Worm (Caenorhabditis elegans) whole organism, midembryonic: ENCODE results near the gene D2089.3.

Experiments used
- T22C8.4 ChIP-seq: fragments of 200-800 bp; sonication (Bioruptor generic); IDR thresholded peaks from 2 replicates; pipeline ENCODE4 v1.3.6; 2022; ENCODE audit warnings: missing genetic modification characterization, missing compliant biosample characterization
- cog-1 ChIP-seq: sonication (generic microtip); optimal IDR thresholded peaks from 2 replicates; lab custom pipeline; 2016; ENCODE audit warnings: missing genetic modification characterization, missing compliant biosample characterization
- flt-1 ChIP-seq: fragments of 200-800 bp; sonication (Bioruptor generic); IDR thresholded peaks from 2 replicates; pipeline ENCODE4 v1.3.6; 2022; ENCODE audit warnings: missing genetic modification characterization, missing compliant biosample characterization
- klf-2 ChIP-seq: fragments of 200-800 bp; sonication (Bioruptor generic); conservative IDR thresholded peaks from 2 replicates; pipeline ENCODE4 v1.3.6; 2022; ENCODE audit warnings: missing genetic modification reagents, missing genetic modification characterization, missing compliant biosample characterization
- med-1 ChIP-seq: sonication (generic microtip); optimal IDR thresholded peaks from 2 replicates; lab custom pipeline; 2017; ENCODE audit warnings: missing genetic modification characterization, mild to moderate bottlenecking, missing compliant biosample characterization, antibody characterized with exemption, missing genetic modification reagents; ENCODE audit not compliant: insufficient read depth
- ref-1 ChIP-seq: fragments of 200-800 bp; sonication (Bioruptor generic); conservative IDR thresholded peaks from 2 replicates; pipeline ENCODE4 v1.3.6; 2022; ENCODE audit warnings: missing genetic modification reagents, missing genetic modification characterization, missing compliant biosample characterization
- tab-1 ChIP-seq: fragments of 200-800 bp; sonication (Bioruptor generic); IDR thresholded peaks from 2 replicates; pipeline ENCODE4 v1.3.6; 2022; ENCODE audit warnings: missing genetic modification characterization, missing compliant biosample characterization
- ztf-23 ChIP-seq: fragments of 200-800 bp; sonication (Bioruptor generic); IDR thresholded peaks from 2 replicates; pipeline ENCODE4 v1.3.6; 2022; ENCODE audit warnings: missing genetic modification reagents, missing genetic modification characterization, missing compliant biosample characterization
- ztf-29 ChIP-seq: fragments of 200-800 bp; sonication (Bioruptor generic); IDR thresholded peaks from 2 replicates; pipeline ENCODE4 v1.3.6; 2022; ENCODE audit warnings: missing genetic modification reagents, missing genetic modification characterization, missing compliant biosample characterization

Gene D2089.3

ce11 chrII:10703594-10704384, 38.9 kb upstream of the D2089.3 start, which contains the start of gene col-79:
Gene col-79 (plus strand): TSS chrII:10703613.
- TF ChIP-seq cog-1 (tag; lab: Kevin White, UChicago) (no peak), ztf-23 (GFP tag; lab: Robert Waterston, UW) (0 out of 2 replicates have a peak, but pooled peaks have one; percentile 23)

- no peak for TF ChIP-seq cog-1 (tag; lab: Kevin White, UChicago)
- TF ChIP-seq klf-2 (GFP tag; lab: Robert Waterston, UW): no peak
- TF ChIP-seq flt-1 (GFP tag; lab: Robert Waterston, UW): no peak
- TF ChIP-seq ztf-29: no peak
- TF ChIP-seq T22C8.4 (GFP tag; lab: Robert Waterston, UW): no peak
Measured at ce11 chrII:10696060-10696459, 31.1 kb upstream of the D2089.3 start.

- no peak for TF ChIP-seq cog-1 (tag; lab: Kevin White, UChicago)
- TF ChIP-seq med-1 (GFP tag; lab: Kevin White, UChicago): no peak
- no peak for TF ChIP-seq flt-1 (GFP tag; lab: Robert Waterston, UW)
- no peak for TF ChIP-seq T22C8.4 (GFP tag; lab: Robert Waterston, UW)
Measured at ce11 chrII:10694713-10695112, 29.8 kb upstream of the D2089.3 start, which contains the start of gene lgc-57. Gene lgc-57 (plus strand): TSS chrII:10695013.

ce11 chrII:10693655-10694054, 28.7 kb upstream of the D2089.3 start, which contains the start of gene gbh-1:
Gene gbh-1 (minus strand): TSS chrII:10693803.
- TF ChIP-seq T22C8.4 (GFP tag; lab: Robert Waterston, UW) (no peak), tab-1 (GFP tag; lab: Robert Waterston, UW) (no peak), ztf-23 (GFP tag; lab: Robert Waterston, UW) (no peak), ref-1 (GFP tag; lab: Robert Waterston, UW) (no peak), ztf-29 (no peak), flt-1 (GFP tag; lab: Robert Waterston, UW) (no peak), klf-2 (GFP tag; lab: Robert Waterston, UW) (no peak), cog-1 (tag; lab: Kevin White, UChicago) (no peak), med-1 (GFP tag; lab: Kevin White, UChicago) (no peak)

- TF ChIP-seq ztf-29: no peak
Measured at ce11 chrII:10684954-10685353, 20.0 kb upstream of the D2089.3 start.

ce11 chrII:10680614-10681013, 15.7 kb upstream of the D2089.3 start:
- no peak for TF ChIP-seq tab-1 (GFP tag; lab: Robert Waterston, UW)

- no peak for TF ChIP-seq cog-1 (tag; lab: Kevin White, UChicago)
- TF ChIP-seq ref-1 (GFP tag; lab: Robert Waterston, UW): no peak
- TF ChIP-seq T22C8.4 (GFP tag; lab: Robert Waterston, UW): no peak
- no peak for TF ChIP-seq ztf-23 (GFP tag; lab: Robert Waterston, UW)
- TF ChIP-seq ztf-29: no peak
- TF ChIP-seq tab-1 (GFP tag; lab: Robert Waterston, UW): no peak
- TF ChIP-seq flt-1 (GFP tag; lab: Robert Waterston, UW): no peak
- no peak for TF ChIP-seq klf-2 (GFP tag; lab: Robert Waterston, UW)
- no peak for TF ChIP-seq med-1 (GFP tag; lab: Kevin White, UChicago)
Measured at ce11 chrII:10680130-10680529, 15.2 kb upstream of the D2089.3 start.

ce11 chrII:10675302-10675701, 10.4 kb upstream of the D2089.3 start, which contains the start of gene ptb-1:
Gene ptb-1 (plus strand): TSS chrII:10675602.
- no peak for TF ChIP-seq med-1 (GFP tag; lab: Kevin White, UChicago)
- TF ChIP-seq ztf-29: no peak
- TF ChIP-seq cog-1 (tag; lab: Kevin White, UChicago): no peak
- no peak for TF ChIP-seq flt-1 (GFP tag; lab: Robert Waterston, UW)
- TF ChIP-seq ref-1 (GFP tag; lab: Robert Waterston, UW): no peak
- TF ChIP-seq tab-1 (GFP tag; lab: Robert Waterston, UW): no peak
- no peak for TF ChIP-seq T22C8.4 (GFP tag; lab: Robert Waterston, UW)
- TF ChIP-seq ztf-23 (GFP tag; lab: Robert Waterston, UW): no peak
- TF ChIP-seq klf-2 (GFP tag; lab: Robert Waterston, UW): no peak

ce11 chrII:10662698-10663097, 2.2 kb downstream of the D2089.3 start, which contains the start of gene D2089.8:
Gene D2089.8 (minus strand): TSS chrII:10662781.
- TF ChIP-seq tab-1 (GFP tag; lab: Robert Waterston, UW) (no peak), flt-1 (GFP tag; lab: Robert Waterston, UW) (no peak), klf-2 (GFP tag; lab: Robert Waterston, UW) (no peak), ztf-29 (no peak), med-1 (GFP tag; lab: Kevin White, UChicago) (no peak), cog-1 (tag; lab: Kevin White, UChicago) (no peak), T22C8.4 (GFP tag; lab: Robert Waterston, UW) (no peak), ref-1 (GFP tag; lab: Robert Waterston, UW) (no peak), ztf-23 (GFP tag; lab: Robert Waterston, UW) (no peak)

- TF ChIP-seq med-1 (GFP tag; lab: Kevin White, UChicago) (no peak), ztf-23 (GFP tag; lab: Robert Waterston, UW) (no peak), T22C8.4 (GFP tag; lab: Robert Waterston, UW) (no peak), flt-1 (GFP tag; lab: Robert Waterston, UW) (0 out of 2 replicates have a peak, but pooled peaks have one; percentile 35)
Measured at ce11 chrII:10662279-10662678, 2.7 kb downstream of the D2089.3 start.
